Fruit fly (Drosophila melanogaster) whole organism, embryonic: ENCODE data around the gene CG1896.
A peak's percentile ranks its signal among the peaks of the same experiment; 100 is the strongest.

Experiments
- Adf1 ChIP-seq: fragments of 200-800 bp; sonication (Bioruptor generic); IDR thresholded peaks from 2 replicates; pipeline ENCODE4 v1.3.6; 2022; ENCODE audit warnings: missing biosample characterization, missing genetic modification characterization
- CG11456 ChIP-seq: fragments of 200-800 bp; sonication (Bioruptor generic); IDR thresholded peaks from 3 replicates; pipeline ENCODE4 v1.3.6; 2022; ENCODE audit warnings: missing biosample characterization, missing genetic modification characterization
- CG11504 ChIP-seq: fragments of 200-800 bp; sonication (Bioruptor generic); optimal IDR thresholded peaks from 3 replicates; lab custom pipeline; 2019; ENCODE audit warnings: missing biosample characterization, mild to moderate bottlenecking, missing genetic modification characterization, moderate library complexity
- CG1603 ChIP-seq: fragments of 200-800 bp; sonication (Bioruptor generic); optimal IDR thresholded peaks from 2 replicates; lab custom pipeline; 2019; ENCODE audit warnings: missing biosample characterization, mild to moderate bottlenecking, missing genetic modification characterization, moderate library complexity
- CG17385 ChIP-seq: fragments of 200-800 bp; sonication (Bioruptor generic); optimal IDR thresholded peaks from 3 replicates; lab custom pipeline; 2018; ENCODE audit warnings: missing biosample characterization, mild to moderate bottlenecking, missing genetic modification characterization
- CG1792 ChIP-seq: fragments of 200-800 bp; sonication (Bioruptor generic); optimal IDR thresholded peaks from 2 replicates; lab custom pipeline; 2016; ENCODE audit warnings: missing biosample characterization, missing genetic modification characterization
- CG18262 ChIP-seq: fragments of 200-800 bp; optimal IDR thresholded peaks from 3 replicates; lab custom pipeline; 2019; ENCODE audit warnings: missing biosample characterization, mild to moderate bottlenecking, missing genetic modification characterization, moderate library complexity
- CG2678 ChIP-seq: fragments of 200-800 bp; sonication (Bioruptor generic); optimal IDR thresholded peaks from 3 replicates; lab custom pipeline; 2019; ENCODE audit warnings: missing biosample characterization, mild to moderate bottlenecking, missing genetic modification characterization, moderate library complexity
- CG30020 ChIP-seq: fragments of 200-800 bp; optimal IDR thresholded peaks from 2 replicates; lab custom pipeline; 2019; ENCODE audit warnings: missing biosample characterization, mild to moderate bottlenecking, missing genetic modification characterization, moderate library complexity
- CG31365 ChIP-seq: fragments of 200-800 bp; sonication (Bioruptor generic); optimal IDR thresholded peaks from 2 replicates; lab custom pipeline; 2018; ENCODE audit warnings: missing biosample characterization, mild to moderate bottlenecking, missing genetic modification characterization
- CG3281 ChIP-seq: fragments of 200-800 bp; sonication (Bioruptor generic); optimal IDR thresholded peaks from 3 replicates; lab custom pipeline; 2017; ENCODE audit warnings: missing biosample characterization, mild to moderate bottlenecking, missing genetic modification characterization
- CG4328 ChIP-seq: fragments of 200-800 bp; sonication (Bioruptor generic); optimal IDR thresholded peaks from 3 replicates; lab custom pipeline; 2017; ENCODE audit warnings: missing biosample characterization, missing genetic modification reagents, missing genetic modification characterization
- CG4730 ChIP-seq: fragments of 200-800 bp; sonication (Bioruptor generic); IDR thresholded peaks from 2 replicates; pipeline ENCODE4 v1.3.6; 2022; ENCODE audit warnings: missing biosample characterization, missing genetic modification characterization
- CG7556 ChIP-seq: fragments of 200-800 bp; sonication (Bioruptor generic); optimal IDR thresholded peaks from 2 replicates; lab custom pipeline; 2017; ENCODE audit warnings: missing biosample characterization, mild to moderate bottlenecking, missing genetic modification characterization
- CG7839 ChIP-seq: fragments of 200-800 bp; sonication (Bioruptor generic); optimal IDR thresholded peaks from 3 replicates; lab custom pipeline; 2018; ENCODE audit warnings: missing biosample characterization, mild to moderate bottlenecking, missing genetic modification characterization, moderate library complexity
- CG8290 ChIP-seq, 3 experiments: fragments of 200-800 bp; sonication (Bioruptor generic); optimal IDR thresholded peaks; 2 replicates each; lab custom pipeline; 2016 to 2019; ENCODE audit warnings: missing biosample characterization in 3 of 3, missing genetic modification characterization in 3 of 3, mild to moderate bottlenecking in 2 of 3, moderate library complexity in 1 of 3
- CG9817 ChIP-seq: fragments of 200-800 bp; sonication (Bioruptor generic); optimal IDR thresholded peaks from 2 replicates; lab custom pipeline; 2018; ENCODE audit warnings: missing biosample characterization, mild to moderate bottlenecking, missing genetic modification characterization, moderate library complexity
- Fer1 ChIP-seq: fragments of 200-800 bp; sonication (Bioruptor generic); optimal IDR thresholded peaks from 2 replicates; lab custom pipeline; 2017; ENCODE audit warnings: missing biosample characterization, mild to moderate bottlenecking, missing genetic modification characterization
- Fer2 ChIP-seq: fragments of 200-800 bp; sonication (Bioruptor generic); optimal IDR thresholded peaks from 2 replicates; lab custom pipeline; 2018; ENCODE audit warnings: missing biosample characterization, mild to moderate bottlenecking, missing genetic modification characterization, moderate library complexity
- Gug ChIP-seq: fragments of 200-800 bp; sonication (Bioruptor generic); IDR thresholded peaks from 4 replicates; pipeline ENCODE4 v1.3.6; 2022; ENCODE audit warnings: missing biosample characterization, missing genetic modification characterization
- Hey ChIP-seq: fragments of 200-800 bp; sonication (Bioruptor generic); optimal IDR thresholded peaks from 3 replicates; lab custom pipeline; 2018; ENCODE audit warnings: missing biosample characterization, mild to moderate bottlenecking, missing genetic modification characterization
- Hsf ChIP-seq: fragments of 200-800 bp; sonication (Bioruptor generic); optimal IDR thresholded peaks from 3 replicates; lab custom pipeline; 2016; ENCODE audit warnings: missing biosample characterization, missing genetic modification characterization
- Lhr ChIP-seq: fragments of 200-800 bp; sonication (Bioruptor generic); optimal IDR thresholded peaks from 3 replicates; lab custom pipeline; 2017; ENCODE audit warnings: mild to moderate bottlenecking, missing biosample characterization, missing genetic modification reagents, missing genetic modification characterization
- Med ChIP-seq: fragments of 200-800 bp; sonication (Bioruptor generic); peaks from one replicate; lab custom pipeline; 2016; ENCODE audit warnings: missing biosample characterization, missing genetic modification characterization, mild to moderate bottlenecking, inconsistent platforms, moderate library complexity
- Ptx1 ChIP-seq: fragments of 200-800 bp; sonication (Bioruptor generic); IDR thresholded peaks from 2 replicates; pipeline ENCODE4 v1.3.6; 2022; ENCODE audit warnings: missing biosample characterization, missing genetic modification characterization
- Six4 ChIP-seq: fragments of 200-800 bp; sonication (Bioruptor generic); optimal IDR thresholded peaks from 2 replicates; lab custom pipeline; 2016; ENCODE audit warnings: missing biosample characterization, missing genetic modification characterization
- Ssrp ChIP-seq: fragments of 200-800 bp; sonication (Bioruptor generic); optimal IDR thresholded peaks from 2 replicates; lab custom pipeline; 2018; ENCODE audit warnings: missing biosample characterization, mild to moderate bottlenecking, missing genetic modification characterization, moderate library complexity
- TFAM ChIP-seq: fragments of 200-800 bp; sonication (Bioruptor generic); optimal IDR thresholded peaks from 2 replicates; lab custom pipeline; 2017; ENCODE audit warnings: missing biosample characterization, missing genetic modification characterization, inconsistent platforms
- ato ChIP-seq: fragments of 200-800 bp; sonication (Bioruptor generic); IDR thresholded peaks from 2 replicates; pipeline ENCODE4 v1.3.6; 2022; ENCODE audit warnings: missing biosample characterization, missing genetic modification characterization; ENCODE audit not compliant: partially characterized antibody
- bcd ChIP-seq: fragments of 200-800 bp; sonication (Bioruptor generic); optimal IDR thresholded peaks from 2 replicates; lab custom pipeline; 2017; ENCODE audit warnings: missing biosample characterization, mild to moderate bottlenecking, missing genetic modification characterization
- ci ChIP-seq: fragments of 200-800 bp; sonication (Bioruptor generic); IDR thresholded peaks from 3 replicates; pipeline ENCODE4 v1.3.6; 2022; ENCODE audit warnings: missing biosample characterization, missing genetic modification characterization
- crol ChIP-seq: fragments of 200-800 bp; sonication (Bioruptor generic); IDR thresholded peaks from 2 replicates; pipeline ENCODE4 v1.3.6; 2022; ENCODE audit warnings: missing biosample characterization, missing genetic modification characterization
- dimm ChIP-seq: fragments of 200-800 bp; sonication (Bioruptor generic); IDR thresholded peaks from 2 replicates; pipeline ENCODE4 v1.3.6; 2022; ENCODE audit warnings: missing biosample characterization, missing genetic modification characterization
- esg ChIP-seq: fragments of 200-800 bp; sonication (Bioruptor generic); conservative IDR thresholded peaks from 2 replicates; pipeline ENCODE4 v1.3.6; 2022; ENCODE audit warnings: missing biosample characterization, missing genetic modification characterization
- fd64A ChIP-seq: fragments of 200-800 bp; sonication (Bioruptor generic); optimal IDR thresholded peaks from 3 replicates; lab custom pipeline; 2018; ENCODE audit warnings: missing biosample characterization, mild to moderate bottlenecking, missing genetic modification characterization
- gce ChIP-seq: fragments of 200-800 bp; sonication (Bioruptor generic); IDR thresholded peaks from 3 replicates; pipeline ENCODE4 v1.3.6; 2022; ENCODE audit warnings: missing biosample characterization, missing genetic modification characterization
- gem ChIP-seq: fragments of 200-800 bp; sonication (Bioruptor generic); optimal IDR thresholded peaks from 2 replicates; lab custom pipeline; 2019; ENCODE audit warnings: missing biosample characterization, mild to moderate bottlenecking, missing genetic modification characterization, moderate library complexity
- ind ChIP-seq: fragments of 200-800 bp; sonication (Bioruptor generic); optimal IDR thresholded peaks from 3 replicates; lab custom pipeline; 2016; ENCODE audit warnings: missing biosample characterization, missing genetic modification characterization
- kay ChIP-seq: fragments of 200-800 bp; sonication (Bioruptor generic); optimal IDR thresholded peaks from 2 replicates; lab custom pipeline; 2016; ENCODE audit warnings: missing biosample characterization, missing genetic modification characterization
- org-1 ChIP-seq: fragments of 200-800 bp; sonication (Bioruptor generic); optimal IDR thresholded peaks from 2 replicates; lab custom pipeline; 2017; ENCODE audit warnings: missing biosample characterization, missing genetic modification characterization
- pb ChIP-seq: fragments of 200-800 bp; sonication (Bioruptor generic); optimal IDR thresholded peaks from 3 replicates; lab custom pipeline; 2016; ENCODE audit warnings: missing biosample characterization, missing genetic modification characterization
- pho ChIP-seq: fragments of 200-800 bp; sonication (Bioruptor generic); optimal IDR thresholded peaks from 2 replicates; lab custom pipeline; 2016; ENCODE audit warnings: missing biosample characterization, missing genetic modification characterization
- prd ChIP-seq, 3 experiments: fragments of >200 bp in 2 of 3; fragments of 200-800 bp in 1 of 3; sonication (Bioruptor generic) in 1 of 3; optimal IDR thresholded peaks in 2 of 3; IDR thresholded peaks in 1 of 3; 2 replicates in 2 of 3; 3 replicates in 1 of 3; pipeline versions ENCODE4 v1.3.6 to Lab custom; 2017 to 2022; ENCODE audit warnings: missing biosample characterization in 1 of 3, missing genetic modification characterization in 1 of 3
- ranshi ChIP-seq: fragments of 200-800 bp; sonication (Bioruptor generic); IDR thresholded peaks from 2 replicates; pipeline ENCODE4 v1.3.6; 2022; ENCODE audit warnings: missing biosample characterization, missing genetic modification characterization
- tio ChIP-seq: fragments of 200-800 bp; sonication (Bioruptor generic); optimal IDR thresholded peaks from 2 replicates; lab custom pipeline; 2017; ENCODE audit warnings: missing biosample characterization, missing genetic modification characterization, inconsistent platforms
- trem ChIP-seq: fragments of 200-800 bp; optimal IDR thresholded peaks from 3 replicates; lab custom pipeline; 2019; ENCODE audit warnings: missing biosample characterization, mild to moderate bottlenecking, missing genetic modification characterization, moderate library complexity
- twi ChIP-seq: fragments of 200-800 bp; optimal IDR thresholded peaks from 2 replicates; lab custom pipeline; 2019; ENCODE audit warnings: missing biosample characterization, mild to moderate bottlenecking, missing genetic modification characterization, moderate library complexity
- vfl ChIP-seq: fragments of 200-800 bp; sonication (Bioruptor generic); optimal IDR thresholded peaks from 2 replicates; lab custom pipeline; 2016; ENCODE audit warnings: missing biosample characterization, missing genetic modification characterization
- vnd ChIP-seq: fragments of 200-800 bp; sonication (Bioruptor generic); IDR thresholded peaks from 3 replicates; pipeline ENCODE4 v1.3.6; 2022; ENCODE audit warnings: missing biosample characterization, missing genetic modification characterization; ENCODE audit not compliant: partially characterized antibody
- zf30C ChIP-seq: fragments of 200-800 bp; sonication (Bioruptor generic); optimal IDR thresholded peaks from 3 replicates; lab custom pipeline; 2018; ENCODE audit warnings: missing biosample characterization, mild to moderate bottlenecking, missing genetic modification characterization

CG1896 gene

dm6 chr3R:31718168-31718565 is 25.9 kb upstream of the CG1896 start (continued):
- TF ChIP-seq CG11504 (peak; percentile 15), tio (no peak), Fer1 (no peak), CG1792 (GFP tag; lab: Kevin White, UChicago) (no peak), CG11456 (GFP tag; lab: Robert Waterston, UW) (no peak), CG4730 (GFP tag; lab: Robert Waterston, UW) (0 out of 2 replicates have a peak, but pooled peaks have one; percentile 23), CG3281 (GFP tag; lab: Kevin White, UChicago) (peak; percentile 34), zf30C (GFP tag; lab: Kevin White, UChicago) (no peak), ranshi (GFP tag; lab: Robert Waterston, UW) (peak; percentile 14; the same call in 1 of the 2 replicates), dimm (GFP tag; lab: Robert Waterston, UW) (no peak), CG7839 (tag; lab: Kevin White, UChicago) (peak; percentile 1), CG17385 (GFP tag; lab: Kevin White, UChicago) (no peak), CG30020 (tag; lab: Kevin White, UChicago) (no peak), vnd (GFP tag; lab: Robert Waterston, UW) (no peak), crol (no peak), Gug (GFP tag; lab: Robert Waterston, UW) (no peak), ci (GFP tag; lab: Robert Waterston, UW) (peak; percentile 31; the same call in 1 of the 3 replicates), Ssrp (tag; lab: Kevin White, UChicago) (peak; percentile 10), Hsf (GFP tag; lab: Kevin White, UChicago) (no peak), kay (GFP tag; lab: Kevin White, UChicago) (no peak), bcd (GFP tag; lab: Kevin White, UChicago) (peak; percentile 8), Fer2 (tag; lab: Kevin White, UChicago) (no peak), Ptx1 (peak; percentile 11; the same call in 1 of the 2 replicates), vfl (no peak), CG8290 (GFP tag; optimal IDR thresholded peaks at IDR 0.05; lab: Kevin White, UChicago) (no peak), CG8290 (tag; optimal IDR thresholded peaks at IDR 0.05; lab: Kevin White, UChicago) (no peak), twi (tag; lab: Kevin White, UChicago) (no peak), CG7556 (GFP tag; lab: Kevin White, UChicago) (no peak), Lhr (GFP tag; lab: Kevin White, UChicago) (no peak), org-1 (GFP tag; lab: Kevin White, UChicago) (no peak), ato (GFP tag; lab: Robert Waterston, UW) (no peak), fd64A (GFP tag; lab: Kevin White, UChicago) (no peak), CG31365 (tag; lab: Kevin White, UChicago) (no peak), trem (tag; lab: Kevin White, UChicago) (no peak), pb (GFP tag; lab: Kevin White, UChicago) (no peak), Hey (no peak), prd (optimal IDR thresholded peaks at IDR 0.05; lab: Kevin White, UChicago) (no peak), prd (GFP tag; IDR thresholded peaks at IDR 0.05; lab: Robert Waterston, UW) (peak; percentile 35; the same call in 1 of the 3 replicates), Six4 (GFP tag; lab: Kevin White, UChicago) (no peak), gce (GFP tag; lab: Robert Waterston, UW) (no peak), Adf1 (GFP tag; lab: Robert Waterston, UW) (peak; percentile 46; the same call in 1 of the 2 replicates), ind (GFP tag; lab: Kevin White, UChicago) (peak; percentile 29), CG2678 (tag; lab: Kevin White, UChicago) (peak; percentile 22), CG4328 (no peak), gem (tag; lab: Kevin White, UChicago) (peak; percentile 38), CG1603 (tag; lab: Kevin White, UChicago) (peak; percentile 8), CG18262 (tag; lab: Kevin White, UChicago) (peak; percentile 42), pho (GFP tag; lab: Kevin White, UChicago) (no peak), Med (peak; percentile 9), CG9817 (tag; lab: Kevin White, UChicago) (no peak), TFAM (no peak), esg (GFP tag; lab: Robert Waterston, UW) (no peak)
